Worm (Caenorhabditis elegans) whole organism, mixed stage, embryonic: ENCODE measurements around the gene C45G9.2.
A peak's percentile ranks its signal among the peaks of the same experiment; 100 is the strongest.

ENCODE experiments used
- M03D4.4 ChIP-seq: sonication (generic microtip); optimal IDR thresholded peaks from 2 replicates; lab custom pipeline; 2017; ENCODE audit warnings: mild to moderate bottlenecking, missing genetic modification characterization, missing compliant biosample characterization
- bed-3 ChIP-seq: fragments of 200-800 bp; sonication (Bioruptor generic); optimal IDR thresholded peaks from 3 replicates; lab custom pipeline; 2018; ENCODE audit warnings: mild to moderate bottlenecking, missing genetic modification characterization, moderate library complexity, missing compliant biosample characterization
- blmp-1 ChIP-seq: fragments of 150-350 bp; optimal IDR thresholded peaks from 2 replicates; lab custom pipeline; 2014; ENCODE audit warnings: missing biosample characterization, missing genetic modification characterization
- ceh-39 ChIP-seq: fragments of 150-350 bp; optimal IDR thresholded peaks from 2 replicates; lab custom pipeline; 2014; ENCODE audit warnings: missing biosample characterization, missing genetic modification characterization
- ceh-43 ChIP-seq: fragments of 200-800 bp; sonication (Bioruptor generic); optimal IDR thresholded peaks from 2 replicates; lab custom pipeline; 2018; ENCODE audit warnings: mild to moderate bottlenecking, missing genetic modification characterization, moderate library complexity, missing compliant biosample characterization
- ceh-83 ChIP-seq: fragments of 200-800 bp; sonication (Bioruptor generic); optimal IDR thresholded peaks from 2 replicates; lab custom pipeline; 2018; ENCODE audit warnings: mild to moderate bottlenecking, missing genetic modification characterization, missing compliant biosample characterization
- cnd-1 ChIP-seq: fragments of 200-800 bp; sonication (Bioruptor generic); optimal IDR thresholded peaks from 2 replicates; lab custom pipeline; 2018; ENCODE audit warnings: mild to moderate bottlenecking, missing genetic modification characterization, missing compliant biosample characterization
- drap-1 ChIP-seq: fragments of 200-800 bp; sonication (Bioruptor generic); optimal IDR thresholded peaks from 3 replicates; lab custom pipeline; 2018; ENCODE audit warnings: mild to moderate bottlenecking, missing genetic modification characterization, missing compliant biosample characterization
- elt-1 ChIP-seq: sonication (generic microtip); optimal IDR thresholded peaks from 2 replicates; lab custom pipeline; 2017; ENCODE audit warnings: missing genetic modification characterization, mild to moderate bottlenecking, missing compliant biosample characterization, antibody characterized with exemption, moderate library complexity, borderline replicate concordance; ENCODE audit not compliant: insufficient read depth
- elt-3 ChIP-seq: fragments of 150-350 bp; optimal IDR thresholded peaks from 2 replicates; lab custom pipeline; 2014; ENCODE audit warnings: missing biosample characterization, missing genetic modification characterization
- flh-1 ChIP-seq: fragments of 200-800 bp; sonication (Bioruptor generic); optimal IDR thresholded peaks from 2 replicates; lab custom pipeline; 2018; ENCODE audit warnings: mild to moderate bottlenecking, missing genetic modification characterization, moderate library complexity, missing compliant biosample characterization
- ham-2 ChIP-seq: fragments of 200-800 bp; sonication (Bioruptor generic); optimal IDR thresholded peaks from 2 replicates; lab custom pipeline; 2018; ENCODE audit warnings: mild to moderate bottlenecking, missing genetic modification characterization, missing compliant biosample characterization
- hlh-1 ChIP-seq: fragments of 150-350 bp; optimal IDR thresholded peaks from 2 replicates; lab custom pipeline; 2014; ENCODE audit warnings: missing biosample characterization, missing genetic modification reagents, missing genetic modification characterization
- lin-13 ChIP-seq: fragments of 150-350 bp; optimal IDR thresholded peaks from 2 replicates; lab custom pipeline; 2014; ENCODE audit warnings: missing biosample characterization, missing genetic modification characterization
- lin-32 ChIP-seq: fragments of 200-800 bp; sonication (Bioruptor generic); optimal IDR thresholded peaks from 2 replicates; lab custom pipeline; 2018; ENCODE audit warnings: mild to moderate bottlenecking, missing genetic modification characterization, missing compliant biosample characterization
- lsy-2 ChIP-seq: fragments of 150-350 bp; optimal IDR thresholded peaks from 2 replicates; lab custom pipeline; 2014; ENCODE audit warnings: missing biosample characterization, missing genetic modification characterization
- mep-1 ChIP-seq: fragments of 150-350 bp; optimal IDR thresholded peaks from 2 replicates; lab custom pipeline; 2017; ENCODE audit warnings: missing biosample characterization, missing genetic modification reagents, missing genetic modification characterization, inconsistent platforms
- mls-2 ChIP-seq: sonication (generic microtip); optimal IDR thresholded peaks from 2 replicates; lab custom pipeline; 2016; ENCODE audit warnings: mild to moderate bottlenecking, missing genetic modification characterization, moderate library complexity, missing compliant biosample characterization
- nhr-12 ChIP-seq: fragments of 150-350 bp; optimal IDR thresholded peaks from 2 replicates; lab custom pipeline; 2014; ENCODE audit warnings: missing biosample characterization, missing genetic modification characterization
- nhr-2 ChIP-seq: fragments of 150-350 bp; optimal IDR thresholded peaks from 2 replicates; lab custom pipeline; 2014; ENCODE audit warnings: missing biosample characterization, missing genetic modification characterization
- nhr-237 ChIP-seq: fragments of 150-350 bp; optimal IDR thresholded peaks from 2 replicates; lab custom pipeline; 2014; ENCODE audit warnings: missing biosample characterization, missing genetic modification characterization
- pha-4 ChIP-seq: fragments of 150-350 bp; optimal IDR thresholded peaks from 2 replicates; lab custom pipeline; 2018; ENCODE audit warnings: missing biosample characterization, missing genetic modification reagents, missing genetic modification characterization
- sem-2 ChIP-seq: fragments of 200-800 bp; sonication (Bioruptor generic); optimal IDR thresholded peaks from 2 replicates; lab custom pipeline; 2018; ENCODE audit warnings: mild to moderate bottlenecking, missing genetic modification characterization, missing compliant biosample characterization
- sptf-1 ChIP-seq: sonication (generic microtip); optimal IDR thresholded peaks from 2 replicates; lab custom pipeline; 2017; ENCODE audit warnings: mild to moderate bottlenecking, missing genetic modification characterization, moderate library complexity, missing compliant biosample characterization
- tbx-8 ChIP-seq: fragments of 200-800 bp; sonication (Bioruptor generic); optimal IDR thresholded peaks from 2 replicates; lab custom pipeline; 2018; ENCODE audit warnings: mild to moderate bottlenecking, missing genetic modification characterization, moderate library complexity, missing compliant biosample characterization
- unc-120 ChIP-seq: sonication (generic microtip); optimal IDR thresholded peaks from 2 replicates; lab custom pipeline; 2017; ENCODE audit warnings: missing genetic modification characterization, missing compliant biosample characterization; ENCODE audit not compliant: poor library complexity, severe bottlenecking
- unc-39 ChIP-seq: fragments of 150-350 bp; optimal IDR thresholded peaks from 2 replicates; lab custom pipeline; 2014; ENCODE audit warnings: missing biosample characterization, missing genetic modification characterization
- unc-62 ChIP-seq: fragments of 150-350 bp; optimal IDR thresholded peaks from 2 replicates; lab custom pipeline; 2014; ENCODE audit warnings: missing biosample characterization, missing genetic modification reagents, missing genetic modification characterization
- ztf-11 ChIP-seq: fragments of 150-350 bp; optimal IDR thresholded peaks from 2 replicates; lab custom pipeline; 2014; ENCODE audit warnings: missing biosample characterization, missing genetic modification characterization

C45G9.2 gene

ce11 chrIII:5030629-5031028, 38.2 kb upstream of the C45G9.2 start, which contains the start of gene klp-6:
klp-6 (plus strand) TSS chrIII:5030929.
- TF ChIP-seq elt-1 (tag; lab: Kevin White, UChicago) (no peak), tbx-8 (GFP tag; lab: Kevin White, UChicago) (no peak), flh-1 (GFP tag; lab: Kevin White, UChicago) (no peak), ham-2 (GFP tag; lab: Kevin White, UChicago) (no peak), pha-4 (tag; lab: Kevin White, UChicago) (no peak), nhr-2 (tag; lab: Kevin White, UChicago) (no peak), lsy-2 (no peak), hlh-1 (no peak), ceh-39 (tag; lab: Kevin White, UChicago) (no peak), unc-39 (tag; lab: Kevin White, UChicago) (no peak), nhr-12 (tag; lab: Kevin White, UChicago) (no peak), lin-32 (GFP tag; lab: Kevin White, UChicago) (no peak), blmp-1 (tag; lab: Kevin White, UChicago) (no peak)

ce11 chrIII:5031375-5031836, 37.5 kb upstream of the C45G9.2 start:
- TF ChIP-seq drap-1 (GFP tag; lab: Kevin White, UChicago), result peak; percentile 91
- peak; percentile 93 for TF ChIP-seq ham-2 (GFP tag; lab: Kevin White, UChicago)
- peak; percentile 84 for TF ChIP-seq unc-120 (tag; lab: Kevin White, UChicago)
- peak; percentile 63 for TF ChIP-seq lsy-2
- TF ChIP-seq sem-2, result peak; percentile 82
- TF ChIP-seq unc-62, result peak; percentile 44
- peak; percentile 70 for TF ChIP-seq mep-1
- peak; percentile 91 for TF ChIP-seq M03D4.4 (tag; lab: Kevin White, UChicago)
- peak; percentile 91 for TF ChIP-seq ceh-83 (GFP tag; lab: Kevin White, UChicago)
- TF ChIP-seq tbx-8 (GFP tag; lab: Kevin White, UChicago), result peak; percentile 66
- TF ChIP-seq elt-3 (tag; lab: Kevin White, UChicago), result peak; percentile 28
- TF ChIP-seq sptf-1, result peak; percentile 94
- peak; percentile 72 for TF ChIP-seq flh-1 (GFP tag; lab: Kevin White, UChicago)
- peak; percentile 90 for TF ChIP-seq ceh-43
- TF ChIP-seq ztf-11 (tag; lab: Kevin White, UChicago), result peak; percentile 70
- TF ChIP-seq nhr-12 (tag; lab: Kevin White, UChicago), result peak; percentile 18
- TF ChIP-seq cnd-1 (tag; lab: Kevin White, UChicago), result peak; percentile 89
- TF ChIP-seq mls-2 (tag; lab: Kevin White, UChicago), result peak; percentile 96
- TF ChIP-seq nhr-2 (tag; lab: Kevin White, UChicago), result peak; percentile 78
- peak; percentile 39 for TF ChIP-seq pha-4 (tag; lab: Kevin White, UChicago)
- TF ChIP-seq lin-32 (GFP tag; lab: Kevin White, UChicago), result peak; percentile 77
- peak; percentile 1 for TF ChIP-seq unc-39 (tag; lab: Kevin White, UChicago)
- TF ChIP-seq bed-3, result peak; percentile 81
- peak; percentile 64 for TF ChIP-seq nhr-237

- TF ChIP-seq ham-2 (GFP tag; lab: Kevin White, UChicago) (no peak), nhr-12 (tag; lab: Kevin White, UChicago) (no peak), lin-13 (tag; lab: Kevin White, UChicago) (no peak), ceh-39 (tag; lab: Kevin White, UChicago) (no peak), nhr-2 (tag; lab: Kevin White, UChicago) (no peak), tbx-8 (GFP tag; lab: Kevin White, UChicago) (no peak), mls-2 (tag; lab: Kevin White, UChicago) (no peak)
These were observed 32.7 kb upstream of the C45G9.2 start, which contains the start of gene C45G9.6 for ce11 chrIII:5036158-5036557. C45G9.6 (plus strand) TSS chrIII:5036458.

- TF ChIP-seq pha-4 (tag; lab: Kevin White, UChicago), result no peak
- no peak for TF ChIP-seq hlh-1
- no peak for TF ChIP-seq sem-2
- TF ChIP-seq mep-1, result no peak
- TF ChIP-seq blmp-1 (tag; lab: Kevin White, UChicago), result no peak
- TF ChIP-seq elt-3 (tag; lab: Kevin White, UChicago), result no peak
- TF ChIP-seq nhr-12 (tag; lab: Kevin White, UChicago), result no peak
- TF ChIP-seq nhr-237, result no peak
- TF ChIP-seq ztf-11 (tag; lab: Kevin White, UChicago), result no peak
- no peak for TF ChIP-seq nhr-2 (tag; lab: Kevin White, UChicago)
- TF ChIP-seq unc-120 (tag; lab: Kevin White, UChicago), result no peak
These were observed 26.8 kb upstream of the C45G9.2 start, which contains the start of gene nlp-43 for ce11 chrIII:5042112-5042511. nlp-43 (plus strand) TSS chrIII:5042412.
